Fruit fly (Drosophila melanogaster) whole organism, adult: ENCODE results near the gene CG11151.

Source experiments
- CG11617 ChIP-seq: fragments of 200-800 bp; sonication (Bioruptor generic); optimal IDR thresholded peaks from 2 replicates; lab custom pipeline; 2017; ENCODE audit warnings: mild to moderate bottlenecking, missing biosample characterization, missing genetic modification reagents, missing genetic modification characterization
- CG12768 ChIP-seq: fragments of 200-800 bp; sonication (Bioruptor generic); optimal IDR thresholded peaks from 2 replicates; lab custom pipeline; 2017; ENCODE audit warnings: missing biosample characterization, missing genetic modification characterization, mild to moderate bottlenecking, moderate library complexity, missing genetic modification reagents
- CG1620 ChIP-seq: fragments of 200-800 bp; sonication (Bioruptor generic); optimal IDR thresholded peaks from 2 replicates; lab custom pipeline; 2016; ENCODE audit warnings: missing biosample characterization, missing genetic modification characterization
- Clk ChIP-seq: fragments of 200-800 bp; sonication (Bioruptor generic); optimal IDR thresholded peaks from 2 replicates; lab custom pipeline; 2017; ENCODE audit warnings: missing biosample characterization, missing genetic modification characterization
- Hr96 ChIP-seq: fragments of 200-800 bp; sonication (Bioruptor generic); optimal IDR thresholded peaks from 2 replicates; lab custom pipeline; 2016; ENCODE audit warnings: missing biosample characterization, missing genetic modification characterization
- Mnt ChIP-seq: fragments of 200-800 bp; sonication (Bioruptor generic); optimal IDR thresholded peaks from 2 replicates; lab custom pipeline; 2016; ENCODE audit warnings: missing biosample characterization, mild to moderate bottlenecking, missing genetic modification characterization
- bab1 ChIP-seq: fragments of 200-800 bp; sonication (Bioruptor generic); optimal IDR thresholded peaks from 3 replicates; lab custom pipeline; 2019; ENCODE audit warnings: missing biosample characterization, mild to moderate bottlenecking, missing genetic modification characterization, moderate library complexity
- cic ChIP-seq: fragments of 200-800 bp; sonication (Bioruptor generic); optimal IDR thresholded peaks from 2 replicates; lab custom pipeline; 2017; ENCODE audit warnings: missing biosample characterization, mild to moderate bottlenecking, missing genetic modification characterization, moderate library complexity
- ovo ChIP-seq: fragments of 200-800 bp; sonication (Bioruptor generic); optimal IDR thresholded peaks from 2 replicates; lab custom pipeline; 2016; ENCODE audit warnings: missing biosample characterization, missing genetic modification characterization
- pad ChIP-seq: fragments of 200-800 bp; sonication (Bioruptor generic); optimal IDR thresholded peaks from 3 replicates; lab custom pipeline; 2017; ENCODE audit warnings: missing biosample characterization, missing genetic modification characterization, mild to moderate bottlenecking, moderate library complexity, missing genetic modification reagents
- toe ChIP-seq: fragments of 200-800 bp; sonication (Bioruptor generic); optimal IDR thresholded peaks from 2 replicates; lab custom pipeline; 2016; ENCODE audit warnings: missing biosample characterization, missing genetic modification characterization

Gene CG11151

DNA sequence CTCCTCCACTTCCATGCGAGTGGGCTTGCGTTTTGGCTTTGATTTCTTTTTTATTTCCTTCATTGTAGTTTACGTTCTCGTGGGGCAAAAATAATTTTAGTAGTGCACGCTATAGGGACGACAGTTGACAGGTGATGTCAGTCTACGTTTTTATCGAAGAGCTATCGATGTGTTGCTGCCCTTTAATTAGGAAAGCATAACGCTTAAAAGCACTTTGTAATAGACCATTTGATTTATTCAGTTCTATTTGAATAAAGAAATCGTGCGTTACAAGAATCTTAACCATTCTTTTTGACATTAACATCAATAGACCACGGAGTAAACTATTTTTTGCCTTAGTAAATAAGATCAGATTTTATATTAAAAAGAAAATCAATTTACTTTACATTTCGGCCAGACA is 51.5 kb downstream of the CG11151 start, which contains the start of gene CG10993:
TSS of gene CG10993 (minus strand) at position 101 of the 400 bp plus-strand sequence.
- no peak for TF ChIP-seq CG12768
- no peak for TF ChIP-seq Clk (GFP tag; lab: Kevin White, UChicago)
- TF ChIP-seq cic (GFP tag; lab: Kevin White, UChicago) = no peak
- TF ChIP-seq CG11617 (GFP tag; lab: Kevin White, UChicago) = no peak
- no peak for TF ChIP-seq toe (GFP tag; lab: Kevin White, UChicago)
- TF ChIP-seq Mnt (GFP tag; lab: Kevin White, UChicago) = no peak
- TF ChIP-seq CG1620 (GFP tag; lab: Kevin White, UChicago) = no peak
- no peak for TF ChIP-seq ovo (GFP tag; lab: Kevin White, UChicago)
- TF ChIP-seq pad (GFP tag; lab: Kevin White, UChicago) = no peak
- no peak for TF ChIP-seq bab1
- TF ChIP-seq Hr96 (GFP tag; lab: Kevin White, UChicago) = no peak
